Fruit fly (Drosophila melanogaster): ENCODE measurements around the gene kis.

DNA sequence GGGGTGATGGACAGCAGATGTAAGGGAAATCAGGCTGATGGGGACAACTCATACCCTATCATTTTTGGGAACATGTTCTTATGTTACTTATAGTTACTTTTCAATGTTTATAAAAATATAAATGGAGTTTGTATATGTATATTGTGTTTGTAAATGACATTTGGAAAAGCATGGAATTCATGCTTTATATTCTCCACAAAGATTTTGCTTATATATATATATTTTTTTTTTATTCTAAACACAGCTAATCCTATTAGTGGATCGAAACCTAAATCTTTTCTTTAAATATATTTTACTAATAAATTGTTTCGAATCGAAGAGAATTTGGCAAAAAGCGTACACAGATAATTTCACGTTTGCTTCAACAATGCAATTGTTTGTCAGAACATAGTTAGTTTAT, 38.4 kb upstream of the kis start, which contains the start of gene Amnionless:
- TF ChIP-seq psq (optimal IDR thresholded peaks at IDR 0.05) (no peak), ttk (optimal IDR thresholded peaks at IDR 0.05) (no peak), insv (optimal IDR thresholded peaks at IDR 0.05) (no peak), h (optimal IDR thresholded peaks at IDR 0.05) (no peak), Sin3A (optimal IDR thresholded peaks at IDR 0.05) (no peak)
